Worm (Caenorhabditis elegans) whole organism, young adult: ENCODE results near the gene F59A1.16.

Experiments used
- D2030.7 ChIP-seq: fragments of 200-800 bp; sonication (Bioruptor generic); IDR thresholded peaks from 2 replicates; pipeline ENCODE4 v1.3.6; 2022; ENCODE audit warnings: missing genetic modification reagents, missing genetic modification characterization, missing compliant biosample characterization
- ama-1 ChIP-seq, 3 experiments: fragments of 150-350 bp in 1 of 3; sonication (generic microtip) in 2 of 3; optimal IDR thresholded peaks; 2 replicates each; lab custom pipeline; 2014 to 2018; ENCODE audit warnings: missing biosample characterization in 2 of 3, missing genetic modification characterization in 2 of 3, missing genetic modification reagents in 2 of 3
- ekl-4 ChIP-seq: fragments of 200-800 bp; sonication (Bioruptor generic); IDR thresholded peaks from 2 replicates; pipeline ENCODE4 v1.3.6; 2022; ENCODE audit warnings: missing genetic modification reagents, missing genetic modification characterization, missing compliant biosample characterization
- lag-1 ChIP-seq: fragments of 200-800 bp; sonication (Bioruptor generic); IDR thresholded peaks from 2 replicates; pipeline ENCODE4 v1.3.6; 2022; ENCODE audit warnings: missing genetic modification reagents, missing genetic modification characterization, missing compliant biosample characterization
- pha-4 ChIP-seq: fragments of 150-350 bp; sonication (generic microtip); optimal IDR thresholded peaks from 2 replicates; lab custom pipeline; 2014; ENCODE audit warnings: missing biosample characterization, missing genetic modification reagents, missing genetic modification characterization
- sdz-38 ChIP-seq: sonication (generic microtip); optimal IDR thresholded peaks from 2 replicates; lab custom pipeline; 2016; ENCODE audit warnings: missing genotype, missing genetic modification characterization, missing compliant biosample characterization

DNA sequence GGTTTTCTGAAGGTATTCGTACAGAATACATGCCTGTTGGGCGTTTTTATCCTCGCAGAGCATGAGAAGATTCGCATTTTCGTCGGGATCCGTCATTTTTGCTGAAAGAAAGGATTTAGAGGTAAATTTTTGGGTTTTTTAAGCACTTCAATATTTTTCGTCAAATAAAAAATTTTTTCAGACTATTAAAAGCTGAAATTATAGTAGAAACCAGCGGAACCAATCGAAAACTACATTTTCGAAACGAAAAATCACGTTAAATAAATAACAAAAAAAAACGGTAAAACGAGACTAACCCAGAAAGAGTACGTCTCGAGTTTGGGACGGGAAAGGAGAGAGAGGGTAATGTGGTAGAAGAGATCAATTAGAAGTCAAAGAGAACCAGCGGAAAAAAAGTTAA is 34.3 kb downstream of the F59A1.16 start, which contains the start of gene fbxa-192:
- TF ChIP-seq D2030.7 (GFP tag; lab: Robert Waterston, UW) (no peak), pha-4 (tag; lab: Kevin White, UChicago) (no peak), lag-1 (no peak), sdz-38 (tag; lab: Kevin White, UChicago) (no peak), ekl-4 (GFP tag; lab: Robert Waterston, UW) (no peak), ama-1 (optimal IDR thresholded peaks at IDR 0.05; lab: Kevin White, UChicago) (no peak), ama-1 (GFP tag; optimal IDR thresholded peaks at IDR 0.05; lab: Kevin White, UChicago) (no peak)
